Fruit fly (Drosophila melanogaster) whole organism, embryonic: ENCODE results near the gene Gr98b.

Source experiments
- Asciz ChIP-seq: fragments of 200-800 bp; sonication (Bioruptor generic); optimal IDR thresholded peaks from 2 replicates; lab custom pipeline; 2017; ENCODE audit warnings: missing biosample characterization, mild to moderate bottlenecking, missing genetic modification characterization, missing genetic modification reagents
- Bgb ChIP-seq: fragments of 200-800 bp; sonication (Bioruptor generic); IDR thresholded peaks from 2 replicates; pipeline ENCODE4 v1.3.6; 2022; ENCODE audit warnings: missing biosample characterization, missing genetic modification characterization; ENCODE audit not compliant: partially characterized antibody
- Bteb2 ChIP-seq: fragments of 200-800 bp; sonication (Bioruptor generic); optimal IDR thresholded peaks from 2 replicates; lab custom pipeline; 2016; ENCODE audit warnings: missing biosample characterization, missing genetic modification characterization
- CG1024 ChIP-seq: fragments of 200-800 bp; sonication (Bioruptor generic); IDR thresholded peaks from 2 replicates; pipeline ENCODE4 v1.3.6; 2022; ENCODE audit warnings: missing biosample characterization, missing genetic modification characterization
- CG10267 ChIP-seq: fragments of 200-800 bp; sonication (Bioruptor generic); optimal IDR thresholded peaks from 2 replicates; lab custom pipeline; 2018; ENCODE audit warnings: missing biosample characterization, mild to moderate bottlenecking, missing genetic modification characterization, moderate library complexity
- CG10543 ChIP-seq: fragments of 200-800 bp; sonication (Bioruptor generic); optimal IDR thresholded peaks from 3 replicates; lab custom pipeline; 2017; ENCODE audit warnings: missing biosample characterization, mild to moderate bottlenecking, missing genetic modification characterization, moderate library complexity
- CG11085 ChIP-seq: fragments of 200-800 bp; sonication (Bioruptor generic); IDR thresholded peaks from 2 replicates; pipeline ENCODE4 v1.3.6; 2022; ENCODE audit warnings: missing biosample characterization, missing genetic modification characterization
- CG11504 ChIP-seq: fragments of 200-800 bp; sonication (Bioruptor generic); optimal IDR thresholded peaks from 3 replicates; lab custom pipeline; 2019; ENCODE audit warnings: missing biosample characterization, mild to moderate bottlenecking, missing genetic modification characterization, moderate library complexity
- CG12155 ChIP-seq: fragments of 200-800 bp; sonication (Bioruptor generic); optimal IDR thresholded peaks from 3 replicates; lab custom pipeline; 2016; ENCODE audit warnings: missing biosample characterization, missing genetic modification characterization
- CG13624 ChIP-seq: fragments of 200-800 bp; sonication (Bioruptor generic); optimal IDR thresholded peaks from 2 replicates; lab custom pipeline; 2016; ENCODE audit warnings: missing biosample characterization, missing genetic modification characterization
- CG14441 ChIP-seq: fragments of 200-800 bp; sonication (Bioruptor generic); IDR thresholded peaks from 2 replicates; pipeline ENCODE4 v1.3.6; 2022; ENCODE audit warnings: missing biosample characterization, missing genetic modification characterization
- CG15601 ChIP-seq: fragments of 200-800 bp; sonication (Bioruptor generic); optimal IDR thresholded peaks from 3 replicates; lab custom pipeline; 2019; ENCODE audit warnings: missing biosample characterization, mild to moderate bottlenecking, missing genetic modification characterization, moderate library complexity
- CG1603 ChIP-seq: fragments of 200-800 bp; sonication (Bioruptor generic); optimal IDR thresholded peaks from 2 replicates; lab custom pipeline; 2019; ENCODE audit warnings: missing biosample characterization, mild to moderate bottlenecking, missing genetic modification characterization, moderate library complexity
- CG16815 ChIP-seq: fragments of 200-800 bp; sonication (Bioruptor generic); optimal IDR thresholded peaks from 3 replicates; lab custom pipeline; 2017; ENCODE audit warnings: missing biosample characterization, mild to moderate bottlenecking, missing genetic modification characterization
- CG1792 ChIP-seq: fragments of 200-800 bp; sonication (Bioruptor generic); optimal IDR thresholded peaks from 2 replicates; lab custom pipeline; 2016; ENCODE audit warnings: missing biosample characterization, missing genetic modification characterization
- CG2199 ChIP-seq: fragments of 200-800 bp; sonication (Bioruptor generic); IDR thresholded peaks from 3 replicates; pipeline ENCODE4 v1.3.6; 2022; ENCODE audit warnings: missing biosample characterization, missing genetic modification characterization
- CG2712 ChIP-seq: fragments of 200-800 bp; optimal IDR thresholded peaks from 3 replicates; lab custom pipeline; 2019; ENCODE audit warnings: missing biosample characterization, mild to moderate bottlenecking, missing genetic modification characterization, moderate library complexity
- CG3838 ChIP-seq: fragments of 200-800 bp; sonication (Bioruptor generic); optimal IDR thresholded peaks from 3 replicates; lab custom pipeline; 2016; ENCODE audit warnings: missing biosample characterization, missing genetic modification characterization
- CG4617 ChIP-seq: fragments of 200-800 bp; sonication (Bioruptor generic); optimal IDR thresholded peaks from 3 replicates; lab custom pipeline; 2016; ENCODE audit warnings: missing biosample characterization, missing genetic modification characterization, borderline replicate concordance
- CG6175 ChIP-seq: fragments of 200-800 bp; sonication (Bioruptor generic); IDR thresholded peaks from 3 replicates; pipeline ENCODE4 v1.3.6; 2022; ENCODE audit warnings: missing biosample characterization, missing genetic modification characterization
- CG7271 ChIP-seq: fragments of 200-800 bp; sonication (Bioruptor generic); optimal IDR thresholded peaks from 2 replicates; lab custom pipeline; 2018; ENCODE audit warnings: missing biosample characterization, mild to moderate bottlenecking, missing genetic modification characterization, moderate library complexity
- CG7357 ChIP-seq: fragments of 200-800 bp; sonication (Bioruptor generic); IDR thresholded peaks from 3 replicates; pipeline ENCODE4 v1.3.6; 2022; ENCODE audit warnings: missing biosample characterization, missing genetic modification characterization
- CG7963 ChIP-seq: fragments of 200-800 bp; sonication (Bioruptor generic); IDR thresholded peaks from 3 replicates; pipeline ENCODE4 v1.3.6; 2022; ENCODE audit warnings: missing biosample characterization, missing genetic modification characterization; ENCODE audit not compliant: partially characterized antibody
- CG8359 ChIP-seq: fragments of 200-800 bp; sonication (Bioruptor generic); optimal IDR thresholded peaks from 2 replicates; lab custom pipeline; 2017; ENCODE audit warnings: missing biosample characterization, mild to moderate bottlenecking, missing genetic modification characterization, borderline replicate concordance
- CG8478 ChIP-seq: fragments of >200 bp; optimal IDR thresholded peaks from 2 replicates; lab custom pipeline; 2018
- CHES-1-like ChIP-seq: fragments of 200-800 bp; sonication (Bioruptor generic); optimal IDR thresholded peaks from 2 replicates; lab custom pipeline; 2016; ENCODE audit warnings: missing biosample characterization, missing genetic modification characterization
- Camta ChIP-seq: fragments of 200-800 bp; sonication (Bioruptor generic); optimal IDR thresholded peaks from 2 replicates; lab custom pipeline; 2016; ENCODE audit warnings: missing biosample characterization, missing genetic modification characterization
- Dfd ChIP-seq, 2 experiments: fragments of >200 bp; optimal IDR thresholded peaks; 2 replicates each; lab custom pipeline; 2017; ENCODE audit warnings: missing biosample characterization in 2 of 2, missing genetic modification characterization in 2 of 2
- Eip74EF ChIP-seq, 2 experiments: fragments of 200-800 bp in 1 of 2; fragments of >200 bp in 1 of 2; sonication (Bioruptor generic) in 1 of 2; optimal IDR thresholded peaks; 2 replicates each; lab custom pipeline; 2017 to 2019; ENCODE audit warnings: missing biosample characterization in 2 of 2, missing genetic modification characterization in 2 of 2, mild to moderate bottlenecking in 1 of 2, moderate library complexity in 1 of 2
- HLH4C ChIP-seq: fragments of 200-800 bp; sonication (Bioruptor generic); IDR thresholded peaks from 3 replicates; pipeline ENCODE4 v1.3.6; 2022; ENCODE audit warnings: missing biosample characterization, missing genetic modification characterization; ENCODE audit not compliant: partially characterized antibody
- Neu2 ChIP-seq: fragments of 200-800 bp; sonication (Bioruptor generic); optimal IDR thresholded peaks from 3 replicates; lab custom pipeline; 2016; ENCODE audit warnings: missing biosample characterization, missing genetic modification characterization, borderline replicate concordance
- Sin3A ChIP-seq: fragments of >200 bp; optimal IDR thresholded peaks from 2 replicates; lab custom pipeline; 2018
- amos ChIP-seq: fragments of 200-800 bp; sonication (Bioruptor generic); IDR thresholded peaks from 2 replicates; pipeline ENCODE4 v1.3.6; 2022; ENCODE audit warnings: missing biosample characterization, missing genetic modification characterization; ENCODE audit not compliant: partially characterized antibody
- crc ChIP-seq: fragments of 200-800 bp; sonication (Bioruptor generic); optimal IDR thresholded peaks from 2 replicates; lab custom pipeline; 2016; ENCODE audit warnings: missing biosample characterization, missing genetic modification characterization
- dati ChIP-seq: fragments of 200-800 bp; sonication (Bioruptor generic); IDR thresholded peaks from 2 replicates; pipeline ENCODE4 v1.3.6; 2022; ENCODE audit warnings: missing biosample characterization, missing genetic modification characterization
- ems ChIP-seq: fragments of 200-800 bp; sonication (Bioruptor generic); optimal IDR thresholded peaks from 3 replicates; lab custom pipeline; 2016; ENCODE audit warnings: missing biosample characterization, missing genetic modification characterization
- gce ChIP-seq: fragments of 200-800 bp; sonication (Bioruptor generic); IDR thresholded peaks from 3 replicates; pipeline ENCODE4 v1.3.6; 2022; ENCODE audit warnings: missing biosample characterization, missing genetic modification characterization
- gro ChIP-seq: fragments of 200-800 bp; sonication (Bioruptor generic); optimal IDR thresholded peaks from 2 replicates; lab custom pipeline; 2016; ENCODE audit warnings: missing biosample characterization, missing genetic modification characterization
- kay ChIP-seq: fragments of 200-800 bp; sonication (Bioruptor generic); optimal IDR thresholded peaks from 2 replicates; lab custom pipeline; 2016; ENCODE audit warnings: missing biosample characterization, missing genetic modification characterization
- nerfin-2 ChIP-seq: fragments of 200-800 bp; sonication (Bioruptor generic); IDR thresholded peaks from 2 replicates; pipeline ENCODE4 v1.3.6; 2022; ENCODE audit warnings: missing biosample characterization, missing genetic modification characterization; ENCODE audit not compliant: partially characterized antibody
- nmo ChIP-seq: fragments of 200-800 bp; sonication (Bioruptor generic); optimal IDR thresholded peaks from 2 replicates; lab custom pipeline; 2018; ENCODE audit warnings: missing biosample characterization, mild to moderate bottlenecking, missing genetic modification characterization, moderate library complexity
- pros ChIP-seq: fragments of 200-800 bp; sonication (Bioruptor generic); optimal IDR thresholded peaks from 3 replicates; lab custom pipeline; 2019; ENCODE audit warnings: missing biosample characterization, mild to moderate bottlenecking, missing genetic modification characterization, moderate library complexity
- repo ChIP-seq: fragments of 200-800 bp; sonication (Bioruptor generic); optimal IDR thresholded peaks from 2 replicates; lab custom pipeline; 2016; ENCODE audit warnings: missing biosample characterization, missing genetic modification characterization
- run ChIP-seq: fragments of 200-800 bp; sonication (Bioruptor generic); optimal IDR thresholded peaks from 3 replicates; lab custom pipeline; 2018; ENCODE audit warnings: missing biosample characterization, mild to moderate bottlenecking, missing genetic modification characterization
- sima ChIP-seq: fragments of 200-800 bp; sonication (Bioruptor generic); optimal IDR thresholded peaks from 2 replicates; lab custom pipeline; 2016; ENCODE audit warnings: missing biosample characterization, missing genetic modification characterization
- sna ChIP-seq: fragments of 200-800 bp; sonication (Bioruptor generic); IDR thresholded peaks from 2 replicates; pipeline ENCODE4 v1.3.6; 2022; ENCODE audit warnings: missing biosample characterization, missing genetic modification characterization; ENCODE audit not compliant: partially characterized antibody
- sqz ChIP-seq: fragments of 200-800 bp; sonication (Bioruptor generic); optimal IDR thresholded peaks from 3 replicates; lab custom pipeline; 2018; ENCODE audit warnings: missing biosample characterization, mild to moderate bottlenecking, missing genetic modification characterization
- stwl ChIP-seq: fragments of 200-800 bp; sonication (Bioruptor generic); optimal IDR thresholded peaks from 3 replicates; lab custom pipeline; 2018; ENCODE audit warnings: missing biosample characterization, mild to moderate bottlenecking, missing genetic modification characterization, moderate library complexity
- sug ChIP-seq: fragments of 200-800 bp; optimal IDR thresholded peaks from 2 replicates; lab custom pipeline; 2019; ENCODE audit warnings: missing biosample characterization, mild to moderate bottlenecking, missing genetic modification characterization, moderate library complexity
- wdn ChIP-seq: fragments of 200-800 bp; sonication (Bioruptor generic); IDR thresholded peaks from 2 replicates; pipeline ENCODE4 v1.3.6; 2022; ENCODE audit warnings: missing biosample characterization, missing genetic modification characterization

Gr98b gene

DNA sequence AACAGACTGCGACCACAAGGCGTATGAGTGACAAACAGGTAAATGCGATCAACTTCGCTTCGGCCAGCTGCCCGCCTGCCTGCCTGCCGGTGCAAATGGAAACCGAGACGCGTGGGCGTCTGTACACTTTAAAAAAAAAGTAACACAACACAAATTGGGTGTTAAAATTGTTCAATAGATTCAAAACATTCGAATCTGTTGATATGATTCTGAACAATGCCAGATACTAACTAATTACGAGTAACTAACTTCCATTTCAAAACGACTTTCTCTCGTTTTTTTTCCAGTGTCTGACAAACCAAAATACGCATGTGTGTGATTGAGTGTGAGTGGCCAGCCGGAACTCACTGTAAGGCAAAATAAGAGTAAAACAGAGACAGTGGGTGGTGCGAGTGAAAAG lies 27.4 kb downstream of the Gr98b start (continued):
- TF ChIP-seq Bteb2 (GFP tag; lab: Kevin White, UChicago) (peak; percentile 68), Dfd (GFP tag; optimal IDR thresholded peaks at IDR 0.05; lab: Kevin White, UChicago) (no peak), run (tag; lab: Kevin White, UChicago) (peak; percentile 82), sna (GFP tag; lab: Robert Waterston, UW) (no peak), CG1792 (GFP tag; lab: Kevin White, UChicago) (peak; percentile 88), HLH4C (GFP tag; lab: Robert Waterston, UW) (no peak), CHES-1-like (GFP tag; lab: Kevin White, UChicago) (peak; percentile 71), Camta (GFP tag; lab: Kevin White, UChicago) (peak; percentile 90), nmo (GFP tag; lab: Kevin White, UChicago) (peak; percentile 88), CG8359 (peak; percentile 60), CG1024 (GFP tag; lab: Robert Waterston, UW) (peak; percentile 67), Eip74EF (GFP tag; optimal IDR thresholded peaks at IDR 0.05; lab: Kevin White, UChicago) (peak in 1 of 2 experiments; percentile 83), CG7357 (GFP tag; lab: Robert Waterston, UW) (peak; percentile 77; the same call in 2 of the 3 replicates), nerfin-2 (no peak), CG16815 (GFP tag; lab: Kevin White, UChicago) (no peak), kay (GFP tag; lab: Kevin White, UChicago) (peak; percentile 83), crc (GFP tag; lab: Kevin White, UChicago) (peak; percentile 88), amos (GFP tag; lab: Robert Waterston, UW) (no peak), CG6175 (GFP tag; lab: Robert Waterston, UW) (peak; percentile 76; the same call in 2 of the 3 replicates), Neu2 (peak; percentile 38), Bgb (GFP tag; lab: Robert Waterston, UW) (no peak), gce (peak; percentile 70; the same call in 1 of the 3 replicates), CG14441 (GFP tag; lab: Robert Waterston, UW) (peak; percentile 89), CG7271 (tag; lab: Kevin White, UChicago) (peak; percentile 12), wdn (peak; percentile 69; the same call in 1 of the 2 replicates), CG8478 (no peak), CG4617 (GFP tag; lab: Kevin White, UChicago) (peak; percentile 45), repo (GFP tag; lab: Kevin White, UChicago) (peak; percentile 87), CG3838 (GFP tag; lab: Kevin White, UChicago) (peak; percentile 5), CG1603 (no peak), Sin3A (lab: Kevin White, UChicago) (no peak), stwl (tag; lab: Kevin White, UChicago) (no peak), CG15601 (tag; lab: Kevin White, UChicago) (no peak), sug (tag; lab: Kevin White, UChicago) (peak; percentile 83), CG7963 (GFP tag; lab: Robert Waterston, UW) (no peak), sima (GFP tag; lab: Kevin White, UChicago) (peak; percentile 63), CG2199 (0 out of 3 replicates have a peak, but pooled peaks have one; percentile 63), CG11504 (tag; lab: Kevin White, UChicago) (peak; percentile 93), CG2712 (tag; lab: Kevin White, UChicago) (peak; percentile 81), CG11085 (GFP tag; lab: Robert Waterston, UW) (peak; percentile 75), dati (GFP tag; lab: Robert Waterston, UW) (peak; percentile 73; the same call in 1 of the 2 replicates), CG10543 (GFP tag; lab: Kevin White, UChicago) (peak; percentile 79), CG10267 (peak; percentile 74), CG13624 (GFP tag; lab: Kevin White, UChicago) (peak; percentile 95), ems (GFP tag; lab: Kevin White, UChicago) (peak; percentile 92), CG12155 (GFP tag; lab: Kevin White, UChicago) (peak; percentile 74), pros (no peak), gro (GFP tag; lab: Kevin White, UChicago) (peak; percentile 95), sqz (GFP tag; lab: Kevin White, UChicago) (no peak), Asciz (GFP tag; lab: Kevin White, UChicago) (peak; percentile 81)
